Fruit fly (Drosophila melanogaster) whole organism, embryonic: Measurements from ENCODE around the gene UQCR-14L.

Experiments
- Ada2b ChIP-seq: fragments of 200-800 bp; sonication (Bioruptor generic); IDR thresholded peaks from 2 replicates; pipeline ENCODE4 v1.3.6; 2022; ENCODE audit warnings: missing biosample characterization, missing genetic modification characterization
- Adf1 ChIP-seq: fragments of 200-800 bp; sonication (Bioruptor generic); IDR thresholded peaks from 2 replicates; pipeline ENCODE4 v1.3.6; 2022; ENCODE audit warnings: missing biosample characterization, missing genetic modification characterization
- Atf3 ChIP-seq: fragments of 200-800 bp; sonication (Bioruptor generic); optimal IDR thresholded peaks from 3 replicates; lab custom pipeline; 2016; ENCODE audit warnings: missing biosample characterization, missing genetic modification characterization
- Blimp-1 ChIP-seq: fragments of 200-800 bp; sonication (Bioruptor generic); optimal IDR thresholded peaks from 3 replicates; lab custom pipeline; 2018; ENCODE audit warnings: missing biosample characterization, missing genetic modification characterization, mild to moderate bottlenecking, moderate library complexity, missing genetic modification reagents
- CG11695 ChIP-seq: fragments of 200-800 bp; sonication (Bioruptor generic); IDR thresholded peaks from 3 replicates; pipeline ENCODE4 v1.3.6; 2022; ENCODE audit warnings: missing biosample characterization, missing genetic modification characterization
- CG12219 ChIP-seq: fragments of 200-800 bp; sonication (Bioruptor generic); optimal IDR thresholded peaks from 3 replicates; lab custom pipeline; 2018; ENCODE audit warnings: missing biosample characterization, mild to moderate bottlenecking, missing genetic modification characterization
- CG13123 ChIP-seq: fragments of 200-800 bp; sonication (Bioruptor generic); optimal IDR thresholded peaks from 2 replicates; lab custom pipeline; 2016; ENCODE audit warnings: missing biosample characterization, missing genetic modification characterization
- CG15514 ChIP-seq: fragments of 200-800 bp; sonication (Bioruptor generic); optimal IDR thresholded peaks from 3 replicates; lab custom pipeline; 2017; ENCODE audit warnings: missing biosample characterization, missing genetic modification characterization, mild to moderate bottlenecking, moderate library complexity, missing genetic modification reagents
- CG17385 ChIP-seq: fragments of 200-800 bp; sonication (Bioruptor generic); optimal IDR thresholded peaks from 3 replicates; lab custom pipeline; 2018; ENCODE audit warnings: missing biosample characterization, mild to moderate bottlenecking, missing genetic modification characterization
- CG18764 ChIP-seq: fragments of 200-800 bp; sonication (Bioruptor generic); optimal IDR thresholded peaks from 3 replicates; lab custom pipeline; 2016; ENCODE audit warnings: missing biosample characterization, missing genetic modification characterization
- CG2129 ChIP-seq: fragments of 200-800 bp; sonication (Bioruptor generic); IDR thresholded peaks from 2 replicates; pipeline ENCODE4 v1.3.6; 2022; ENCODE audit warnings: missing biosample characterization, missing genetic modification characterization; ENCODE audit not compliant: partially characterized antibody
- CG34224 ChIP-seq: fragments of 200-800 bp; sonication (Bioruptor generic); IDR thresholded peaks from 3 replicates; pipeline ENCODE4 v1.3.6; 2022; ENCODE audit warnings: missing biosample characterization, missing genetic modification characterization; ENCODE audit not compliant: partially characterized antibody
- CG4360 ChIP-seq: fragments of 200-800 bp; sonication (Bioruptor generic); IDR thresholded peaks from 2 replicates; pipeline ENCODE4 v1.3.6; 2022; ENCODE audit warnings: missing biosample characterization, missing genetic modification characterization
- CG7372 ChIP-seq: fragments of 200-800 bp; sonication (Bioruptor generic); IDR thresholded peaks from 2 replicates; pipeline ENCODE4 v1.3.6; 2022; ENCODE audit warnings: missing biosample characterization, missing genetic modification characterization
- CG8290 ChIP-seq, 3 experiments: fragments of 200-800 bp; sonication (Bioruptor generic); optimal IDR thresholded peaks; 2 replicates each; lab custom pipeline; 2016 to 2019; ENCODE audit warnings: missing biosample characterization in 3 of 3, missing genetic modification characterization in 3 of 3, mild to moderate bottlenecking in 2 of 3, moderate library complexity in 1 of 3
- CG9215 ChIP-seq: fragments of 200-800 bp; sonication (Bioruptor generic); IDR thresholded peaks from 2 replicates; pipeline ENCODE4 v1.3.6; 2022; ENCODE audit warnings: missing biosample characterization, missing genetic modification characterization
- CG9932 ChIP-seq: fragments of 200-800 bp; sonication (Bioruptor generic); IDR thresholded peaks from 2 replicates; pipeline ENCODE4 v1.3.6; 2022; ENCODE audit warnings: missing biosample characterization, missing genetic modification characterization
- E2f1 ChIP-seq: fragments of 200-800 bp; sonication (Bioruptor generic); IDR thresholded peaks from 2 replicates; pipeline ENCODE4 v1.3.6; 2022; ENCODE audit warnings: missing biosample characterization, missing genetic modification characterization
- Hsf ChIP-seq: fragments of 200-800 bp; sonication (Bioruptor generic); optimal IDR thresholded peaks from 3 replicates; lab custom pipeline; 2016; ENCODE audit warnings: missing biosample characterization, missing genetic modification characterization
- Lhr ChIP-seq: fragments of 200-800 bp; sonication (Bioruptor generic); optimal IDR thresholded peaks from 3 replicates; lab custom pipeline; 2017; ENCODE audit warnings: mild to moderate bottlenecking, missing biosample characterization, missing genetic modification reagents, missing genetic modification characterization
- NC2α ChIP-seq: fragments of 200-800 bp; sonication (Bioruptor generic); optimal IDR thresholded peaks from 2 replicates; lab custom pipeline; 2016; ENCODE audit warnings: missing biosample characterization, missing genetic modification characterization
- NFAT ChIP-seq: fragments of 200-800 bp; sonication (Bioruptor generic); IDR thresholded peaks from 2 replicates; pipeline ENCODE4 v1.3.6; 2022; ENCODE audit warnings: missing biosample characterization, missing genetic modification characterization
- Ravus ChIP-seq: fragments of 200-800 bp; sonication (Bioruptor generic); IDR thresholded peaks from 2 replicates; pipeline ENCODE4 v1.3.6; 2022; ENCODE audit warnings: missing biosample characterization, missing genetic modification characterization
- Side ChIP-seq: fragments of 200-800 bp; sonication (Bioruptor generic); optimal IDR thresholded peaks from 2 replicates; lab custom pipeline; 2016; ENCODE audit warnings: missing biosample characterization, missing genetic modification characterization
- Six4 ChIP-seq: fragments of 200-800 bp; sonication (Bioruptor generic); optimal IDR thresholded peaks from 2 replicates; lab custom pipeline; 2016; ENCODE audit warnings: missing biosample characterization, missing genetic modification characterization
- bigmax ChIP-seq: fragments of 200-800 bp; sonication (Bioruptor generic); optimal IDR thresholded peaks from 2 replicates; lab custom pipeline; 2018; ENCODE audit warnings: missing biosample characterization, mild to moderate bottlenecking, missing genetic modification characterization
- bsh ChIP-seq, 2 experiments: fragments of 200-800 bp; sonication (Bioruptor generic); optimal IDR thresholded peaks; 2 replicates each; lab custom pipeline; 2017 to 2018; ENCODE audit warnings: mild to moderate bottlenecking in 2 of 2, missing biosample characterization in 2 of 2, missing genetic modification characterization in 2 of 2, moderate library complexity in 1 of 2
- croc ChIP-seq: fragments of 200-800 bp; sonication (Bioruptor generic); conservative IDR thresholded peaks from 3 replicates; pipeline ENCODE4 v1.3.6; 2022; ENCODE audit warnings: missing biosample characterization, missing genetic modification characterization
- crp ChIP-seq, 2 experiments: fragments of 200-800 bp; sonication (Bioruptor generic); optimal IDR thresholded peaks; 2 replicates in 1 of 2; 3 replicates in 1 of 2; lab custom pipeline; 2017; ENCODE audit warnings: missing biosample characterization in 2 of 2, missing genetic modification characterization in 2 of 2, mild to moderate bottlenecking in 1 of 2, moderate library complexity in 1 of 2
- dm ChIP-seq: fragments of 200-800 bp; sonication (Bioruptor generic); optimal IDR thresholded peaks from 3 replicates; lab custom pipeline; 2016; ENCODE audit warnings: missing biosample characterization, missing genetic modification characterization
- dmrt11E ChIP-seq: fragments of 200-800 bp; sonication (Bioruptor generic); optimal IDR thresholded peaks from 3 replicates; lab custom pipeline; 2018; ENCODE audit warnings: missing biosample characterization, mild to moderate bottlenecking, missing genetic modification characterization, moderate library complexity
- dpn ChIP-seq, 2 experiments: fragments of 200-800 bp; sonication (Bioruptor generic); optimal IDR thresholded peaks; 3 replicates each; lab custom pipeline; 2016; ENCODE audit warnings: missing biosample characterization in 2 of 2, missing genetic modification characterization in 2 of 2
- exex ChIP-seq: fragments of 200-800 bp; sonication (Bioruptor generic); optimal IDR thresholded peaks from 4 replicates; lab custom pipeline; 2018; ENCODE audit warnings: missing biosample characterization, mild to moderate bottlenecking, missing genetic modification characterization, moderate library complexity
- fd96Cb ChIP-seq: fragments of 200-800 bp; sonication (Bioruptor generic); optimal IDR thresholded peaks from 2 replicates; lab custom pipeline; 2018; ENCODE audit warnings: missing biosample characterization, mild to moderate bottlenecking, missing genetic modification characterization, moderate library complexity
- gsb-n ChIP-seq: fragments of 200-800 bp; sonication (Bioruptor generic); optimal IDR thresholded peaks from 3 replicates; lab custom pipeline; 2018; ENCODE audit warnings: missing biosample characterization, mild to moderate bottlenecking, missing genetic modification characterization
- hth ChIP-seq: fragments of >200 bp; optimal IDR thresholded peaks from 2 replicates; lab custom pipeline; 2017; ENCODE audit warnings: inconsistent platforms
- lola ChIP-seq, 3 experiments: fragments of >200 bp in 2 of 3; fragments of 200-800 bp in 1 of 3; sonication (Bioruptor generic) in 1 of 3; optimal IDR thresholded peaks; 2 replicates each; lab custom pipeline; 2017 to 2019; ENCODE audit warnings: missing biosample characterization in 3 of 3, missing genetic modification characterization in 3 of 3, mild to moderate bottlenecking in 1 of 3, moderate library complexity in 1 of 3
- onecut ChIP-seq: fragments of 200-800 bp; sonication (Bioruptor generic); IDR thresholded peaks from 2 replicates; pipeline ENCODE4 v1.3.6; 2022; ENCODE audit warnings: missing biosample characterization, missing genetic modification characterization
- org-1 ChIP-seq: fragments of 200-800 bp; sonication (Bioruptor generic); optimal IDR thresholded peaks from 2 replicates; lab custom pipeline; 2017; ENCODE audit warnings: missing biosample characterization, missing genetic modification characterization
- p53 ChIP-seq: fragments of 200-800 bp; sonication (Bioruptor generic); optimal IDR thresholded peaks from 2 replicates; lab custom pipeline; 2016; ENCODE audit warnings: missing biosample characterization, missing genetic modification characterization
- sens ChIP-seq: fragments of 200-800 bp; sonication (Bioruptor generic); peaks from one replicate; lab custom pipeline; 2016; ENCODE audit warnings: missing biosample characterization, missing genetic modification characterization
- seq ChIP-seq: fragments of 200-800 bp; sonication (Bioruptor generic); IDR thresholded peaks from 2 replicates; pipeline ENCODE4 v1.3.6; 2022; ENCODE audit warnings: missing biosample characterization, missing genetic modification characterization
- sqz ChIP-seq: fragments of 200-800 bp; sonication (Bioruptor generic); optimal IDR thresholded peaks from 3 replicates; lab custom pipeline; 2018; ENCODE audit warnings: missing biosample characterization, mild to moderate bottlenecking, missing genetic modification characterization
- sug ChIP-seq: fragments of 200-800 bp; optimal IDR thresholded peaks from 2 replicates; lab custom pipeline; 2019; ENCODE audit warnings: missing biosample characterization, mild to moderate bottlenecking, missing genetic modification characterization, moderate library complexity
- tgo ChIP-seq: fragments of 200-800 bp; sonication (Bioruptor generic); IDR thresholded peaks from 3 replicates; pipeline ENCODE4 v1.3.6; 2022; ENCODE audit warnings: missing biosample characterization, missing genetic modification characterization
- tx ChIP-seq: fragments of 200-800 bp; sonication (Bioruptor generic); optimal IDR thresholded peaks from 2 replicates; lab custom pipeline; 2016; ENCODE audit warnings: missing biosample characterization, missing genetic modification characterization
- unc-4 ChIP-seq: fragments of 200-800 bp; sonication (Bioruptor generic); IDR thresholded peaks from 2 replicates; pipeline ENCODE4 v1.3.6; 2022; ENCODE audit warnings: missing biosample characterization, missing genetic modification characterization; ENCODE audit not compliant: partially characterized antibody
- yki ChIP-seq: fragments of >200 bp; optimal IDR thresholded peaks from 3 replicates; lab custom pipeline; 2018
- zfh2 ChIP-seq: fragments of 200-800 bp; sonication (Bioruptor generic); optimal IDR thresholded peaks from 2 replicates; lab custom pipeline; 2016; ENCODE audit warnings: missing biosample characterization, missing genetic modification characterization

Gene UQCR-14L

dm6 chr3R:28336046-28336771, 42.4 kb downstream of the UQCR-14L start, which contains the start of gene larp (continued):
- TF ChIP-seq tx (GFP tag; lab: Kevin White, UChicago) = peak; percentile 63
- no peak for TF ChIP-seq bigmax (GFP tag; lab: Kevin White, UChicago)
- peak; percentile 76 for TF ChIP-seq Hsf (GFP tag; lab: Kevin White, UChicago)
- TF ChIP-seq dpn (GFP tag; optimal IDR thresholded peaks at IDR 0.05; lab: Kevin White, UChicago) = peak; percentile 74 to 78
- no peak for TF ChIP-seq Side
- TF ChIP-seq E2f1 (GFP tag; lab: Robert Waterston, UW) = peak; percentile 73
- peak; percentile 71 for TF ChIP-seq CG9215 (GFP tag; lab: Robert Waterston, UW)
- TF ChIP-seq Adf1 (GFP tag; lab: Robert Waterston, UW) = peak; percentile 36; the same call in 1 of the 2 replicates
- TF ChIP-seq CG18764 = peak; percentile 37
- peak; percentile 30 for TF ChIP-seq fd96Cb (tag; lab: Kevin White, UChicago)
- peak; percentile 70 for TF ChIP-seq zfh2
- peak; percentile 25 for TF ChIP-seq Six4 (GFP tag; lab: Kevin White, UChicago)
- TF ChIP-seq org-1 = no peak
- peak; percentile 30 for TF ChIP-seq Blimp-1 (GFP tag; lab: Kevin White, UChicago)
- 0 out of 3 replicates have a peak, but pooled peaks have one; percentile 18 for TF ChIP-seq croc
- no peak for TF ChIP-seq CG12219
- peak; percentile 58 for TF ChIP-seq CG15514 (GFP tag; lab: Kevin White, UChicago)
- TF ChIP-seq bsh (GFP tag; optimal IDR thresholded peaks at IDR 0.05; lab: Kevin White, UChicago) = peak in 1 of 2 experiments; percentile 59
- no peak for TF ChIP-seq yki (lab: Kevin White, UChicago)
- peak; percentile 43 for TF ChIP-seq CG17385
- no peak for TF ChIP-seq Ravus
- peak; percentile 60 for TF ChIP-seq dmrt11E
- TF ChIP-seq CG9932 (GFP tag; lab: Robert Waterston, UW) = peak; percentile 94
- no peak for TF ChIP-seq CG4360 (GFP tag; lab: Robert Waterston, UW)
- no peak for TF ChIP-seq crp (GFP tag; optimal IDR thresholded peaks at IDR 0.05; lab: Kevin White, UChicago)
- no peak for TF ChIP-seq hth (lab: Kevin White, UChicago)
- TF ChIP-seq sqz = no peak
- peak; percentile 56 for TF ChIP-seq Ada2b (GFP tag; lab: Robert Waterston, UW)
- peak; percentile 91 for TF ChIP-seq CG34224 (GFP tag; lab: Robert Waterston, UW)
- peak; percentile 68 for TF ChIP-seq CG7372
- peak; percentile 87 for TF ChIP-seq dm
- peak; percentile 75 for TF ChIP-seq seq (GFP tag; lab: Robert Waterston, UW)
- TF ChIP-seq CG13123 (GFP tag; lab: Kevin White, UChicago) = peak; percentile 46
- TF ChIP-seq sens = peak; percentile 93
- TF ChIP-seq CG11695 (GFP tag; lab: Robert Waterston, UW) = peak; percentile 50; the same call in 1 of the 3 replicates
- TF ChIP-seq unc-4 = peak; percentile 84
- TF ChIP-seq onecut (GFP tag; lab: Robert Waterston, UW) = peak; percentile 69
- TF ChIP-seq NC2α (GFP tag; lab: Kevin White, UChicago) = peak; percentile 51
- TF ChIP-seq Atf3 = peak; percentile 44
- peak; percentile 49 for TF ChIP-seq CG8290 (GFP tag; optimal IDR thresholded peaks at IDR 0.05; lab: Kevin White, UChicago)
- peak in 1 of 2 experiments; percentile 72 for TF ChIP-seq CG8290 (tag; optimal IDR thresholded peaks at IDR 0.05; lab: Kevin White, UChicago)
- TF ChIP-seq exex (tag; lab: Kevin White, UChicago) = peak; percentile 4
- peak; percentile 86 for TF ChIP-seq NFAT (GFP tag; lab: Robert Waterston, UW)
- TF ChIP-seq lola (GFP tag; optimal IDR thresholded peaks at IDR 0.05; lab: Kevin White, UChicago) = peak in 1 of 3 experiments; percentile 45
- TF ChIP-seq p53 (GFP tag; lab: Kevin White, UChicago) = peak; percentile 2
- peak; percentile 30 for TF ChIP-seq Lhr (GFP tag; lab: Kevin White, UChicago)
- TF ChIP-seq tgo (GFP tag; lab: Robert Waterston, UW) = peak; percentile 68
- peak; percentile 28 for TF ChIP-seq gsb-n (tag; lab: Kevin White, UChicago)
- TF ChIP-seq CG2129 (GFP tag; lab: Robert Waterston, UW) = peak; percentile 65
- peak; percentile 70 for TF ChIP-seq sug (tag; lab: Kevin White, UChicago)
